Fruit fly (Drosophila melanogaster): ENCODE data around the gene RNaseX25.
A peak's percentile ranks its signal among the peaks of the same experiment; 100 is the strongest.

The RNaseX25 gene

DNA sequence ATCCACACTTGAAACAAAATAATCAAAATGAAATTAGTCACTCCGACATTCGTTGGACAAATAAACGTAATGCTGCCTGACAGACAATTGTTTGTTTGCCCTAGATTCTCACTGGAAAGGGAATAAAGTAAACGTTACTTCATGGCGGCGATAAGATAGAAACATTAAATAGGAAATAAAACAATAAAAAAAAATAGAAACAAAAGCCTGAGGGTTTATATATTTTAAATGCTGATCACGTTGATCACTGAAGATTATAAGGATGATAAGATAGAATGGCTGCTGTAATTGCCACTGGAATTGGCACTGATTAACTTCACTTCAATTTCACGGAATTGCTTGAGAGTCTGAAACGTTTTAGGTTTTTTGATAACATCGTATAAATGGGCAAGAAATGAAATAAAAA, 48.3 kb downstream of the RNaseX25 start:
- TF ChIP-seq CG2875 (GFP tag; optimal IDR thresholded peaks at IDR 0.05): peak; percentile 37
- TF ChIP-seq nerfin-1 (tag; optimal IDR thresholded peaks at IDR 0.05): peak; percentile 43
- no peak for TF ChIP-seq BEAF-32 (GFP tag; optimal IDR thresholded peaks at IDR 0.05)
- peak; percentile 31; the same call in 1 of the 2 replicates for TF ChIP-seq CG14441 (GFP tag; IDR thresholded peaks at IDR 0.05)
- TF ChIP-seq tap (tag; optimal IDR thresholded peaks at IDR 0.05): peak; percentile 23
- TF ChIP-seq CG18262 (tag; optimal IDR thresholded peaks at IDR 0.05): peak; percentile 7
- TF ChIP-seq CrebB (tag; optimal IDR thresholded peaks at IDR 0.05): peak; percentile 30
- no peak for TF ChIP-seq sim (GFP tag; IDR thresholded peaks at IDR 0.05)
- peak; percentile 18; the same call in 1 of the 2 replicates for TF ChIP-seq E2f2 (GFP tag; IDR thresholded peaks at IDR 0.05)
- TF ChIP-seq cg (GFP tag; optimal IDR thresholded peaks at IDR 0.05): no peak
- no peak for TF ChIP-seq Ptx1 (GFP tag; IDR thresholded peaks at IDR 0.05)
- TF ChIP-seq CG12236 (GFP tag; optimal IDR thresholded peaks at IDR 0.05): peak; percentile 14
- no peak for TF ChIP-seq Mes4 (GFP tag; optimal IDR thresholded peaks at IDR 0.05)
- TF ChIP-seq Hsf (GFP tag; optimal IDR thresholded peaks at IDR 0.05): no peak
- TF ChIP-seq CoRest (tag; optimal IDR thresholded peaks at IDR 0.05): peak; percentile 16
- no peak for TF ChIP-seq ac (GFP tag; optimal IDR thresholded peaks at IDR 0.05)
- TF ChIP-seq CG3407 (GFP tag; optimal IDR thresholded peaks at IDR 0.05): peak; percentile 32
- TF ChIP-seq Sry-β (GFP tag; optimal IDR thresholded peaks at IDR 0.05): peak; percentile 14
- TF ChIP-seq CG30403 (GFP tag; optimal IDR thresholded peaks at IDR 0.05): no peak
- peak; percentile 17 for TF ChIP-seq dmrt11E (tag; optimal IDR thresholded peaks at IDR 0.05)
- no peak for TF ChIP-seq CG12155 (GFP tag; optimal IDR thresholded peaks at IDR 0.05)
- peak; percentile 31; the same call in 1 of the 2 replicates for TF ChIP-seq CG31441 (GFP tag; IDR thresholded peaks at IDR 0.05)
- no peak for TF ChIP-seq ro (GFP tag; IDR thresholded peaks at IDR 0.05)
- peak; percentile 34 for TF ChIP-seq CG17385 (GFP tag; optimal IDR thresholded peaks at IDR 0.05)
- no peak for TF ChIP-seq Awh (GFP tag; IDR thresholded peaks at IDR 0.05)
- TF ChIP-seq CG7745 (tag; optimal IDR thresholded peaks at IDR 0.05): peak; percentile 70
- no peak for TF ChIP-seq Adf1 (GFP tag; IDR thresholded peaks at IDR 0.05)
- TF ChIP-seq insv (GFP tag; optimal IDR thresholded peaks at IDR 0.05): no peak
- no peak for TF ChIP-seq CG3847 (GFP tag; IDR thresholded peaks at IDR 0.05)
- peak; percentile 76 for TF ChIP-seq cwo (GFP tag; optimal IDR thresholded peaks at IDR 0.05)
- no peak for TF ChIP-seq CG34224 (GFP tag; IDR thresholded peaks at IDR 0.05; ENCODE audit: partially characterized antibody)
- no peak for TF ChIP-seq otp (GFP tag; IDR thresholded peaks at IDR 0.05)
- peak in 1 of 2 experiments; percentile 36 for TF ChIP-seq bsh (GFP tag; optimal IDR thresholded peaks at IDR 0.05)
- TF ChIP-seq CG11504 (tag; optimal IDR thresholded peaks at IDR 0.05): peak; percentile 40
- no peak for TF ChIP-seq peb (GFP tag; IDR thresholded peaks at IDR 0.05)
- no peak for TF ChIP-seq CG9609 (GFP tag; optimal IDR thresholded peaks at IDR 0.05)
- TF ChIP-seq CG3995 (GFP tag; optimal IDR thresholded peaks at IDR 0.05): no peak
- TF ChIP-seq CG13296 (GFP tag; optimal IDR thresholded peaks at IDR 0.05): peak; percentile 11
- no peak for TF ChIP-seq HLH3B (GFP tag; IDR thresholded peaks at IDR 0.05)
- TF ChIP-seq CG12299 (tag; optimal IDR thresholded peaks at IDR 0.05): no peak
- TF ChIP-seq CG14710 (tag; optimal IDR thresholded peaks at IDR 0.05): peak; percentile 1
- TF ChIP-seq D19A (tag; optimal IDR thresholded peaks at IDR 0.05): peak; percentile 4
- TF ChIP-seq Hr51 (GFP tag; optimal IDR thresholded peaks at IDR 0.05): peak in 1 of 2 experiments; percentile 31
- TF ChIP-seq Xrp1 (GFP tag; IDR thresholded peaks at IDR 0.05): no peak
- TF ChIP-seq Sox102F (GFP tag; optimal IDR thresholded peaks at IDR 0.05): no peak
- no peak for TF ChIP-seq Max (GFP tag; optimal IDR thresholded peaks at IDR 0.05)
- peak; percentile 56 for TF ChIP-seq CG2678 (tag; optimal IDR thresholded peaks at IDR 0.05)
- peak; percentile 42 for TF ChIP-seq CG12071 (GFP tag; optimal IDR thresholded peaks at IDR 0.05)
- no peak for TF ChIP-seq eve (GFP tag; optimal IDR thresholded peaks at IDR 0.05)
- no peak for TF ChIP-seq lab (GFP tag; optimal IDR thresholded peaks at IDR 0.05)

Data from whole organism, embryonic.